Worm (Caenorhabditis elegans): ENCODE measurements around the gene pgph-3.
A peak's percentile ranks its signal among the peaks of the same experiment; 100 is the strongest.

The pgph-3 gene

DNA sequence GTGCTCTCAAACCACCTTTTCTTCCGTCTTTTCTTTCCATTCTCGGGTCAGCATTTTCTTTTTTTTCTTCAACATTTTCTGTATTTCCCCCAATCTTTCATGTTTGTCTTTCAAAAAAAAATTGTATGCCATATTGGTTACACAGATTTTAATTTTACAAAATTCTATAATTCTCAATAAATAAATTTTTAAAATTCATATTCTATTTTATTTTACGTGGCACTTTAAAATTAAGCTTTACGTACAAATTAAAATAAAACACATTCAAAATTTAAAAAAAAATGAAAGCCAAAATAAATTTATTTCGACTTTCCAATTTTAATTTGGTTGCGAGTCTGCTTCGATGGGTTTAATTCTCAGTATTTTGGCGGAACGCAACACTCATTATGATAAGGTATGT lies 41.8 kb upstream of the pgph-3 start, which contains the start of gene ZC250.5:
ZC250.5 (plus strand) TSS at position 301 of the 400 bp plus-strand sequence.
- TF ChIP-seq daf-19 (GFP tag; conservative IDR thresholded peaks at IDR 0.05), result no peak
- no peak for TF ChIP-seq daf-8 (GFP tag; IDR thresholded peaks at IDR 0.05)
- no peak for TF ChIP-seq mes-2 (tag; optimal IDR thresholded peaks at IDR 0.05; ENCODE audit: poor library complexity, severe bottlenecking)
- TF ChIP-seq ceh-32 (tag; optimal IDR thresholded peaks at IDR 0.05; ENCODE audit: poor library complexity), result no peak
- TF ChIP-seq egl-27 (tag; optimal IDR thresholded peaks at IDR 0.05), result no peak
- no peak for TF ChIP-seq pha-4 (GFP tag; IDR thresholded peaks at IDR 0.05)
- no peak for TF ChIP-seq pha-4 (tag; optimal IDR thresholded peaks at IDR 0.05)
- no peak for TF ChIP-seq ZK546.5 (tag; optimal IDR thresholded peaks at IDR 0.05)
- no peak for TF ChIP-seq sdz-12 (GFP tag; optimal IDR thresholded peaks at IDR 0.05)
- no peak for TF ChIP-seq tag-97 (GFP tag; IDR thresholded peaks at IDR 0.05)
- TF ChIP-seq fkh-10 (GFP tag; optimal IDR thresholded peaks at IDR 0.05), result no peak
- TF ChIP-seq lin-29 (GFP tag; IDR thresholded peaks at IDR 0.05), result no peak
- no peak for TF ChIP-seq mxl-2 (GFP tag; conservative IDR thresholded peaks at IDR 0.05)
- TF ChIP-seq Y48G9A.11 (GFP tag; IDR thresholded peaks at IDR 0.05), result no peak
- TF ChIP-seq nhr-41 (GFP tag; IDR thresholded peaks at IDR 0.05), result no peak
- no peak for TF ChIP-seq nhr-76 (tag; optimal IDR thresholded peaks at IDR 0.05)
- no peak for TF ChIP-seq Y105C5A.15 (GFP tag; IDR thresholded peaks at IDR 0.05)
- no peak for TF ChIP-seq madf-9 (GFP tag; conservative IDR thresholded peaks at IDR 0.05)
- no peak for TF ChIP-seq arid-1 (GFP tag; conservative IDR thresholded peaks at IDR 0.05)
- TF ChIP-seq lim-7 (GFP tag; IDR thresholded peaks at IDR 0.05), result no peak
- no peak for TF ChIP-seq saeg-2 (GFP tag; IDR thresholded peaks at IDR 0.05)

DNA sequence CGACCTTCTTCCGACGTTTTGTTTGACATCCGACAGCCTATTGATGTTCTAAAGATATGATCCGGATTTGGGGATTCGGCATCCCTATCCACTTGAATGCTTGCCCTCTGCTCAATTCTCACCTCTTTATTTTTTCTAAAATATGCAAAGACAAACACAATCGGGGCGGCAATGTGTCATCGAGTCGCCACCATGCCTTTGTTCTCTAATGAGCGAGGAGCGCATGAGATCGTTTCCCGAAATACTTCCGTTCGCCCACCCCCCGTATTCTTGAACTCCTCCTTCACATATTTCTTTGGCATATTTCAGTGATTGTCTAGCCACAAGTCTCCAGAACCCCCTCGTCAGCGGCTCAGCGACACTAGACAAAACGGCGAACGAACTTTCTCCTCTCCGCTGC lies 35.7 kb upstream of the pgph-3 start, which contains the start of gene cyn-17:
cyn-17 (plus strand) TSS at position 301 of the 400 bp plus-strand sequence.
- no peak for TF ChIP-seq lin-39 (tag; optimal IDR thresholded peaks at IDR 0.05)
- TF ChIP-seq lin-29 (GFP tag; IDR thresholded peaks at IDR 0.05), result no peak
- TF ChIP-seq F10B5.3 (tag; optimal IDR thresholded peaks at IDR 0.05), result no peak
- TF ChIP-seq ceh-28 (tag; optimal IDR thresholded peaks at IDR 0.05), result no peak
- TF ChIP-seq nhr-237 (tag; optimal IDR thresholded peaks at IDR 0.05), result no peak
- TF ChIP-seq set-16 (GFP tag; IDR thresholded peaks at IDR 0.05), result no peak; the same call in 1 of the 2 replicates
- no peak for TF ChIP-seq tra-1 (GFP tag; IDR thresholded peaks at IDR 0.05)

DNA sequence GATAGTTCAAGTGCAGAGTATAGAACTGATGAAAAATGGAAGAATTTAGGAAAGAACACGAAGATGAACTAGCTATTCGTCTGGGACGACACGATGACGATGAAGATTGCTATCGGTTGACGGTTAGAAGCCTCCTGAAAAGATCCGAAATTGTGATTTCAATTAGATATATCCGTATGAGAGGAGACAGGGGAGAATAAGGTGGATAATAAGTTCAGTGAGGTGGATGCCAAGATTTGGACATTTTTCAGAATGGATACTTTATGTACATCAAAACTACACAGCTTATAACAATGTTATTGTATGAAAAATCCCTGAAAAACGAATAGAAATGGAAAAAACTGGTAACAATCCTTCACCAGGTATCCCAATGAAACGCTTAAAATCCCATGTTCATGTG lies 34.5 kb upstream of the pgph-3 start, which contains the start of gene nstp-3:
nstp-3 (minus strand) TSS at position 101 of the 400 bp plus-strand sequence.
- no peak for TF ChIP-seq zag-1 (tag; optimal IDR thresholded peaks at IDR 0.05)
- peak; percentile 52 for TF ChIP-seq aha-1 (tag)

DNA sequence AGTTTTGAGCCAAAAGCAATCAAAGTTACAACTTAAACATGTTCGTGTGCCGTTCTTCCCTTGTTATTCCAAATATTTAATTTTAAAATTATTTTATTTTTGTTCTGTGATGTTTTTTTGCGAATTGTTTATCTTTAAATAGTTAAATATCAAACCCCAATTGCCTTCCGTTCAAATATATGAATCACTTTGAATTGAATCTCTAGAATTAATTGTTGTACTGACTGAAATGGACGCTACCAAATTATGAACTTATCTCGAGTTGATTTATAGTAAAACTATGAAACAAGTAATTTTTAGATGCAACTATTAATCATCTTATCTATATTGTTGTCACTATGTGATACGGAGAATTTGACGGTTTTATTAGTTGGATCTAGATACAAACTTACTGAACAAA lies 28.4 kb upstream of the pgph-3 start, which contains the start of gene ZC250.2:
ZC250.2 (plus strand) TSS at position 301 of the 400 bp plus-strand sequence.
- TF ChIP-seq lin-39 (tag; optimal IDR thresholded peaks at IDR 0.05), result no peak
- no peak for TF ChIP-seq aha-1 (tag)
- no peak for TF ChIP-seq ceh-44 (GFP tag; IDR thresholded peaks at IDR 0.05)
- no peak for TF ChIP-seq lin-15B (tag; optimal IDR thresholded peaks at IDR 0.05)
- TF ChIP-seq F37D6.2 (tag; optimal IDR thresholded peaks at IDR 0.05), result no peak
- no peak for TF ChIP-seq lir-3 (tag; optimal IDR thresholded peaks at IDR 0.05)
- no peak for TF ChIP-seq rbr-2 (tag; optimal IDR thresholded peaks at IDR 0.05)
- no peak for TF ChIP-seq zag-1 (tag; optimal IDR thresholded peaks at IDR 0.05)
- TF ChIP-seq hif-1 (tag; optimal IDR thresholded peaks at IDR 0.05), result no peak
- no peak for TF ChIP-seq ceh-62 (tag; optimal IDR thresholded peaks at IDR 0.05)
- TF ChIP-seq lin-1 (GFP tag; IDR thresholded peaks at IDR 0.05), result no peak
- TF ChIP-seq nhr-6 (tag; optimal IDR thresholded peaks at IDR 0.05), result no peak
- TF ChIP-seq duxl-1 (tag; optimal IDR thresholded peaks at IDR 0.05; ENCODE audit: poor library complexity), result no peak
- no peak for TF ChIP-seq mdl-1 (tag; optimal IDR thresholded peaks at IDR 0.05)
- no peak for TF ChIP-seq Y48G9A.11 (GFP tag; IDR thresholded peaks at IDR 0.05)
- TF ChIP-seq lin-29 (GFP tag; IDR thresholded peaks at IDR 0.05), result no peak
- no peak for TF ChIP-seq Y105C5A.15 (GFP tag; IDR thresholded peaks at IDR 0.05)
- TF ChIP-seq Y75B8A.6 (GFP tag; IDR thresholded peaks at IDR 0.05), result no peak
